Worm (Caenorhabditis elegans): Measurements from ENCODE around the gene lgc-37.

DNA sequence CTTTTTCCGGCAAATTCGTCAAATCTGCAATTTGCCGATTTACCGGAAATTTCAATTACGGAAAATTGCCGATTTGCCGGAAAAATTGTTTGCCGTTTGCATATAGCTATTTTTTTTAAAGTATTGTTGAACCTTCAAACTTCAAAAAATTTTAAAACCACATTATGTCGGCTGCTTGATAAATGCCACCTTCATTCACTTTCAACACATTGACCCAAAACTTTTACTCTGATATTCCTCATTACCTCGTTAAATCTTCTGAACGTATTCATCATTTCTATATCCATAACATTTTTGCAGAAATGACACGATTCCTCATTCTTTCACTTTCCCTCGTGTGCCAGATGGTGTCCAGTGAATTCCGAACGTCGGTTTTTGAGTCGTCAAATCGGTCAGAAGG is 44.1 kb downstream of the lgc-37 start, which contains the start of gene Y37D8A.3:
- TF ChIP-seq sea-2 (GFP tag; IDR thresholded peaks at IDR 0.05), result no peak
- TF ChIP-seq lin-26 (GFP tag; IDR thresholded peaks at IDR 0.05), result no peak
- TF ChIP-seq F49E8.2 (tag; optimal IDR thresholded peaks at IDR 0.05; ENCODE audit: insufficient read depth), result no peak
- TF ChIP-seq C17E4.6 (GFP tag; IDR thresholded peaks at IDR 0.05), result no peak
- no peak for TF ChIP-seq snpc-4 (GFP tag; optimal IDR thresholded peaks at IDR 0.05)
- no peak for TF ChIP-seq snpc-4 (tag; optimal IDR thresholded peaks at IDR 0.05)
- no peak for TF ChIP-seq unc-62 (GFP tag; optimal IDR thresholded peaks at IDR 0.05)
- TF ChIP-seq ama-1 (optimal IDR thresholded peaks at IDR 0.05), result no peak
- TF ChIP-seq ama-1 (GFP tag; optimal IDR thresholded peaks at IDR 0.05), result no peak
- TF ChIP-seq efl-1 (GFP tag; optimal IDR thresholded peaks at IDR 0.05), result no peak
- no peak for TF ChIP-seq nfya-1 (tag; optimal IDR thresholded peaks at IDR 0.05; ENCODE audit: borderline replicate concordance, insufficient read depth)
- TF ChIP-seq ceh-100 (GFP tag; IDR thresholded peaks at IDR 0.05), result no peak
- TF ChIP-seq mel-28 (tag; optimal IDR thresholded peaks at IDR 0.05; ENCODE audit: borderline replicate concordance), result no peak
- no peak for TF ChIP-seq ccch-3 (GFP tag; optimal IDR thresholded peaks at IDR 0.05)

All from whole organism, young adult.